5 fruit fly cellular contexts compared by ENCODE assay signal in genomic region chrX:10784812-10785638, dm6.
A peak's percentile ranks its signal among the peaks of the same experiment; 100 is the strongest.
TF ChIP-seq lines count a peak whose summit lies in the region.

No protein-coding gene starts in this region.

- no peak for TF ChIP-seq CTCF in whole organism, embryonic (GFP tag; optimal IDR thresholded peaks at IDR 0.05; lab: Kevin White, UChicago)

TF ChIP-seq in whole organism, adult, 20 proteins besides CTCF, POLR2A, EP300 and RAD21:
- peak; percentile 7 for TF ChIP-seq toe (GFP tag; optimal IDR thresholded peaks at IDR 0.05; lab: Kevin White, UChicago)
- no peak for TF ChIP-seq bab1 (GFP tag; optimal IDR thresholded peaks at IDR 0.05; lab: Kevin White, UChicago)
- TF ChIP-seq CG11617 (GFP tag; optimal IDR thresholded peaks at IDR 0.05; lab: Kevin White, UChicago) = peak; percentile 55
- TF ChIP-seq ovo (GFP tag; optimal IDR thresholded peaks at IDR 0.05; lab: Kevin White, UChicago) = peak; percentile 92
- no peak for TF ChIP-seq cic (GFP tag; optimal IDR thresholded peaks at IDR 0.05; lab: Kevin White, UChicago)
- no peak for TF ChIP-seq CG7045 (GFP tag; optimal IDR thresholded peaks at IDR 0.05; lab: Kevin White, UChicago)
- peak; percentile 75 for TF ChIP-seq pad (GFP tag; optimal IDR thresholded peaks at IDR 0.05; lab: Kevin White, UChicago)
- peak; percentile 39 for TF ChIP-seq CG14711 (tag; optimal IDR thresholded peaks at IDR 0.05; lab: Kevin White, UChicago)
- TF ChIP-seq Crg-1 (GFP tag; optimal IDR thresholded peaks at IDR 0.05; lab: Kevin White, UChicago) = no peak
- peak; percentile 99 for TF ChIP-seq tj (GFP tag; optimal IDR thresholded peaks at IDR 0.05; lab: Kevin White, UChicago)
- TF ChIP-seq Hr96 (GFP tag; optimal IDR thresholded peaks at IDR 0.05; lab: Kevin White, UChicago) = no peak
- TF ChIP-seq CG12768 (GFP tag; optimal IDR thresholded peaks at IDR 0.05; lab: Kevin White, UChicago) = no peak
- TF ChIP-seq Clk (GFP tag; optimal IDR thresholded peaks at IDR 0.05; lab: Kevin White, UChicago) = no peak
- TF ChIP-seq kay (GFP tag; lab: Kevin White, UChicago; ENCODE audit: borderline replicate concordance) = no peak
- no peak for TF ChIP-seq CG33017 (tag; optimal IDR thresholded peaks at IDR 0.05; lab: Kevin White, UChicago)
- TF ChIP-seq CG1620 (GFP tag; optimal IDR thresholded peaks at IDR 0.05; lab: Kevin White, UChicago) = no peak
- peak; percentile 9 for TF ChIP-seq CG7101 (tag; optimal IDR thresholded peaks at IDR 0.05; lab: Kevin White, UChicago)
TF ChIP-seq in whole organism, adult: peak in this region for 7.

TF ChIP-seq in whole organism, embryonic, 481 proteins besides CTCF, POLR2A, EP300 and RAD21 (continues in another document):
- TF ChIP-seq dysf (GFP tag; IDR thresholded peaks at IDR 0.05; lab: Robert Waterston, UW) = no peak
- peak; percentile 5 for TF ChIP-seq lab (GFP tag; optimal IDR thresholded peaks at IDR 0.05; lab: Kevin White, UChicago)
- TF ChIP-seq CG31365 (tag; optimal IDR thresholded peaks at IDR 0.05; lab: Kevin White, UChicago) = no peak
- TF ChIP-seq CG6689 (GFP tag; IDR thresholded peaks at IDR 0.05; lab: Robert Waterston, UW) = no peak
- peak; percentile 90 for TF ChIP-seq Sry-β (GFP tag; optimal IDR thresholded peaks at IDR 0.05; lab: Kevin White, UChicago)
- TF ChIP-seq CG18262 (tag; optimal IDR thresholded peaks at IDR 0.05; lab: Kevin White, UChicago) = no peak
- TF ChIP-seq Hr51 (GFP tag; optimal IDR thresholded peaks at IDR 0.05; lab: Kevin White, UChicago) = peak in 1 of 2 experiments; percentile 48
- TF ChIP-seq Vsx1 (GFP tag; optimal IDR thresholded peaks at IDR 0.05; lab: Kevin White, UChicago) = peak; percentile 36
- peak; percentile 7 for TF ChIP-seq nmo (GFP tag; optimal IDR thresholded peaks at IDR 0.05; lab: Kevin White, UChicago)
- no peak for TF ChIP-seq Dek (tag; optimal IDR thresholded peaks at IDR 0.05; lab: Kevin White, UChicago)
- no peak for TF ChIP-seq sd (tag; optimal IDR thresholded peaks at IDR 0.05; lab: Kevin White, UChicago)
- TF ChIP-seq knrl (GFP tag; IDR thresholded peaks at IDR 0.05; lab: Robert Waterston, UW; ENCODE audit: partially characterized antibody) = no peak
- no peak for TF ChIP-seq Aef1 (GFP tag; IDR thresholded peaks at IDR 0.05; lab: Robert Waterston, UW)
- peak; percentile 16 for TF ChIP-seq CG12104 (GFP tag; optimal IDR thresholded peaks at IDR 0.05; lab: Kevin White, UChicago)
- 0 out of 2 replicates have a peak, but pooled peaks have one; percentile 14 for TF ChIP-seq al (GFP tag; IDR thresholded peaks at IDR 0.05; lab: Robert Waterston, UW)
- no peak for TF ChIP-seq odd (GFP tag; optimal IDR thresholded peaks at IDR 0.05; lab: Kevin White, UChicago)
- 0 out of 3 replicates have a peak, but pooled peaks have one; percentile 19 for TF ChIP-seq CG17361 (GFP tag; IDR thresholded peaks at IDR 0.05; lab: Robert Waterston, UW)
- no peak for TF ChIP-seq CG1529 (GFP tag; optimal IDR thresholded peaks at IDR 0.05; lab: Kevin White, UChicago)
- peak; percentile 27 for TF ChIP-seq CG10543 (GFP tag; optimal IDR thresholded peaks at IDR 0.05; lab: Kevin White, UChicago)

TF ChIP-seq in whole organism, prepupa, 60 proteins besides CTCF, POLR2A, EP300 and RAD21:
- peak; percentile 49 for TF ChIP-seq CG32006 (GFP tag; optimal IDR thresholded peaks at IDR 0.05; lab: Kevin White, UChicago)
- TF ChIP-seq Eip78C (GFP tag; lab: Kevin White, UChicago) = peak; percentile 47
- no peak for TF ChIP-seq Eip75B (GFP tag; optimal IDR thresholded peaks at IDR 0.05; lab: Kevin White, UChicago)
- TF ChIP-seq CG1621 (tag; optimal IDR thresholded peaks at IDR 0.05; lab: Kevin White, UChicago) = no peak
- TF ChIP-seq CG4318 (GFP tag; optimal IDR thresholded peaks at IDR 0.05; lab: Kevin White, UChicago) = peak; percentile 20
- TF ChIP-seq vri (GFP tag; optimal IDR thresholded peaks at IDR 0.05; lab: Kevin White, UChicago) = peak; percentile 77
- peak; percentile 13 for TF ChIP-seq Hr4 (GFP tag; optimal IDR thresholded peaks at IDR 0.05; lab: Kevin White, UChicago)
- peak; percentile 29; the same call in 1 of the 3 replicates for TF ChIP-seq CG8119 (GFP tag; IDR thresholded peaks at IDR 0.05; lab: Robert Waterston, UW)
- peak; percentile 20 for TF ChIP-seq OdsH (GFP tag; optimal IDR thresholded peaks at IDR 0.05; lab: Kevin White, UChicago)
- no peak for TF ChIP-seq CG3919 (GFP tag; optimal IDR thresholded peaks at IDR 0.05; lab: Kevin White, UChicago)
- TF ChIP-seq CG11762 (GFP tag; optimal IDR thresholded peaks at IDR 0.05; lab: Kevin White, UChicago; ENCODE audit: insufficient read depth) = peak; percentile 19
- no peak for TF ChIP-seq CG10669 (GFP tag; optimal IDR thresholded peaks at IDR 0.05; lab: Kevin White, UChicago)
TF ChIP-seq in whole organism, prepupa: peak in this region for 8.

TF ChIP-seq in whole organism, pupa, 21 proteins besides CTCF, POLR2A, EP300 and RAD21:
- TF ChIP-seq CG9948 (tag; optimal IDR thresholded peaks at IDR 0.05; lab: Kevin White, UChicago) (no peak), CG14655 (GFP tag; optimal IDR thresholded peaks at IDR 0.05; lab: Kevin White, UChicago) (peak; percentile 18)

TF ChIP-seq in whole organism, wandering third instar larva, 38 proteins besides CTCF, POLR2A, EP300 and RAD21:
- TF ChIP-seq Myc (optimal IDR thresholded peaks at IDR 0.05; lab: Kevin White, UChicago) (peak; percentile 89), woc (GFP tag; optimal IDR thresholded peaks at IDR 0.05; lab: Kevin White, UChicago) (peak; percentile 19), Hr78 (GFP tag; optimal IDR thresholded peaks at IDR 0.05; lab: Kevin White, UChicago) (no peak), foxo (GFP tag; optimal IDR thresholded peaks at IDR 0.05; lab: Kevin White, UChicago) (peak in 1 of 2 experiments; percentile 2), dmrt93B (GFP tag; optimal IDR thresholded peaks at IDR 0.05; lab: Kevin White, UChicago) (no peak)
